Worm (Caenorhabditis elegans): Measurements from ENCODE around the gene pdha-1.

DNA sequence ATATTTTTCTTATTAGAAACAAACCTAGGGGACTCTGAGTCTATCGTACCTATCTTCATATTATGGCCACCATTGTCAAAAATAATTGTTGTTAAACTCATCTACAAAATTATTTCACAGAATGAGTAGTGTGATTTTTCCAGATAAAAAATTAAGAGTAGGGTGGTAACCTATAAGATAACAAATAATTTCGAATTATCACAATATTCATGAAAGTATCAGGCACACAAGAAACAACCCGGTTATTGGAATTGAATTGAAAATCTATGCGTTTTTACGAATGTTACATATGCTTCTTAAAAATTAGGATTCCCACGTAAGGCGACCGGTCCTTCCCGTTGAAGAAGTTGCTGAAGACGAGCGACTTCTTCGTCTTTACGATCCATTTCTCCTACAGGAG, 28.8 kb upstream of the pdha-1 start, which contains the start of gene arp-6:
- TF ChIP-seq sptf-1 (tag; optimal IDR thresholded peaks at IDR 0.05) (no peak), tbx-8 (GFP tag; optimal IDR thresholded peaks at IDR 0.05) (no peak), ces-1 (GFP tag; optimal IDR thresholded peaks at IDR 0.05) (no peak), lsy-2 (tag; optimal IDR thresholded peaks at IDR 0.05) (no peak), cnd-1 (tag; optimal IDR thresholded peaks at IDR 0.05) (no peak), nhr-2 (tag; optimal IDR thresholded peaks at IDR 0.05) (no peak), ztf-11 (tag; optimal IDR thresholded peaks at IDR 0.05) (no peak), unc-62 (GFP tag; optimal IDR thresholded peaks at IDR 0.05) (no peak), nhr-28 (tag; optimal IDR thresholded peaks at IDR 0.05) (no peak)

Measured in whole organism, mixed stage, embryonic.